Fruit fly (Drosophila melanogaster) whole organism, adult: ENCODE data around the gene CG15385.

ENCODE experiments used
- CG12768 ChIP-seq: fragments of 200-800 bp; sonication (Bioruptor generic); optimal IDR thresholded peaks from 2 replicates; lab custom pipeline; 2017; ENCODE audit warnings: missing biosample characterization, missing genetic modification characterization, mild to moderate bottlenecking, moderate library complexity, missing genetic modification reagents
- CG7045 ChIP-seq: fragments of 200-800 bp; sonication (Bioruptor generic); optimal IDR thresholded peaks from 2 replicates; lab custom pipeline; 2017; ENCODE audit warnings: missing biosample characterization, mild to moderate bottlenecking, missing genetic modification characterization
- Hr96 ChIP-seq: fragments of 200-800 bp; sonication (Bioruptor generic); optimal IDR thresholded peaks from 2 replicates; lab custom pipeline; 2016; ENCODE audit warnings: missing biosample characterization, missing genetic modification characterization
- cic ChIP-seq: fragments of 200-800 bp; sonication (Bioruptor generic); optimal IDR thresholded peaks from 2 replicates; lab custom pipeline; 2017; ENCODE audit warnings: missing biosample characterization, mild to moderate bottlenecking, missing genetic modification characterization, moderate library complexity
- kay ChIP-seq: fragments of 200-800 bp; sonication (Bioruptor generic); peaks from one replicate; lab custom pipeline; 2016; ENCODE audit warnings: missing biosample characterization, missing genetic modification characterization, borderline replicate concordance
- ovo ChIP-seq: fragments of 200-800 bp; sonication (Bioruptor generic); optimal IDR thresholded peaks from 2 replicates; lab custom pipeline; 2016; ENCODE audit warnings: missing biosample characterization, missing genetic modification characterization
- tj ChIP-seq: fragments of 200-800 bp; sonication (Bioruptor generic); optimal IDR thresholded peaks from 3 replicates; lab custom pipeline; 2017; ENCODE audit warnings: missing biosample characterization, mild to moderate bottlenecking, missing genetic modification characterization, moderate library complexity
- toe ChIP-seq: fragments of 200-800 bp; sonication (Bioruptor generic); optimal IDR thresholded peaks from 2 replicates; lab custom pipeline; 2016; ENCODE audit warnings: missing biosample characterization, missing genetic modification characterization

dm6 chr2L:2193357-2193780 is 19.0 kb downstream of the CG15385 start:
- TF ChIP-seq cic (GFP tag; lab: Kevin White, UChicago) (peak; percentile 95), CG7045 (peak; percentile 29), kay (no peak), CG12768 (GFP tag; lab: Kevin White, UChicago) (peak; percentile 47), Hr96 (GFP tag; lab: Kevin White, UChicago) (peak; percentile 83), ovo (peak; percentile 82), tj (GFP tag; lab: Kevin White, UChicago) (peak; percentile 92), toe (peak; percentile 54)
